Fruit fly (Drosophila melanogaster) whole organism, prepupa: ENCODE data around the gene CG5986.

Source experiments
- Blimp-1 ChIP-seq: fragments of 200-800 bp; sonication (Bioruptor generic); optimal IDR thresholded peaks from 3 replicates; lab custom pipeline; 2017; ENCODE audit warnings: missing biosample characterization, missing genetic modification characterization, mild to moderate bottlenecking, moderate library complexity, missing genetic modification reagents
- CG10631 ChIP-seq: fragments of 200-800 bp; sonication (Bioruptor generic); optimal IDR thresholded peaks from 2 replicates; lab custom pipeline; 2016; ENCODE audit warnings: missing biosample characterization, missing genetic modification characterization
- CG10669 ChIP-seq: fragments of 200-800 bp; sonication (Bioruptor generic); optimal IDR thresholded peaks from 3 replicates; lab custom pipeline; 2018; ENCODE audit warnings: missing biosample characterization, mild to moderate bottlenecking, missing genetic modification characterization, moderate library complexity
- CG11294 ChIP-seq: fragments of 200-800 bp; sonication (Bioruptor generic); IDR thresholded peaks from 2 replicates; pipeline ENCODE4 v1.3.6; 2022; ENCODE audit warnings: missing biosample characterization, missing genetic modification characterization
- CG11762 ChIP-seq: fragments of 200-800 bp; sonication (Bioruptor generic); optimal IDR thresholded peaks from 3 replicates; lab custom pipeline; 2016; ENCODE audit warnings: missing biosample characterization, missing genetic modification characterization; ENCODE audit not compliant: insufficient read depth
- CG11902 ChIP-seq: fragments of 200-800 bp; sonication (Bioruptor generic); optimal IDR thresholded peaks from 3 replicates; lab custom pipeline; 2016; ENCODE audit warnings: missing biosample characterization, missing genetic modification characterization
- CG15336 ChIP-seq: fragments of 200-800 bp; sonication (Bioruptor generic); IDR thresholded peaks from 2 replicates; pipeline ENCODE4 v1.3.6; 2022; ENCODE audit warnings: missing biosample characterization, missing genetic modification characterization
- CG1621 ChIP-seq: fragments of 200-800 bp; sonication (Bioruptor generic); optimal IDR thresholded peaks from 3 replicates; lab custom pipeline; 2018; ENCODE audit warnings: missing biosample characterization, mild to moderate bottlenecking, missing genetic modification characterization
- CG16779 ChIP-seq: fragments of 200-800 bp; sonication (Bioruptor generic); optimal IDR thresholded peaks from 3 replicates; lab custom pipeline; 2017; ENCODE audit warnings: missing biosample characterization, mild to moderate bottlenecking, missing genetic modification characterization
- CG3032 ChIP-seq: fragments of 200-800 bp; optimal IDR thresholded peaks from 2 replicates; lab custom pipeline; 2019; ENCODE audit warnings: missing biosample characterization, mild to moderate bottlenecking, missing genetic modification characterization, moderate library complexity
- CG31627 ChIP-seq: fragments of 200-800 bp; sonication (Bioruptor generic); optimal IDR thresholded peaks from 3 replicates; lab custom pipeline; 2016; ENCODE audit warnings: missing biosample characterization, missing genetic modification characterization
- CG32006 ChIP-seq: fragments of 200-800 bp; sonication (Bioruptor generic); optimal IDR thresholded peaks from 3 replicates; lab custom pipeline; 2017; ENCODE audit warnings: missing biosample characterization, mild to moderate bottlenecking, missing genetic modification characterization
- CG34406 ChIP-seq: fragments of 200-800 bp; sonication (Bioruptor generic); optimal IDR thresholded peaks from 3 replicates; lab custom pipeline; 2016; ENCODE audit warnings: missing biosample characterization, missing genetic modification characterization
- CG3919 ChIP-seq: fragments of 200-800 bp; sonication (Bioruptor generic); optimal IDR thresholded peaks from 3 replicates; lab custom pipeline; 2016; ENCODE audit warnings: missing biosample characterization, missing genetic modification characterization
- CG4318 ChIP-seq: fragments of 200-800 bp; sonication (Bioruptor generic); optimal IDR thresholded peaks from 3 replicates; lab custom pipeline; 2017; ENCODE audit warnings: missing biosample characterization, mild to moderate bottlenecking, missing genetic modification characterization
- CG6163 ChIP-seq: fragments of 200-800 bp; sonication (Bioruptor generic); IDR thresholded peaks from 3 replicates; pipeline ENCODE4 v1.3.6; 2022; ENCODE audit warnings: missing biosample characterization, missing genetic modification characterization
- CG6276 ChIP-seq: fragments of 200-800 bp; sonication (Bioruptor generic); optimal IDR thresholded peaks from 2 replicates; lab custom pipeline; 2017; ENCODE audit warnings: missing biosample characterization, mild to moderate bottlenecking, missing genetic modification characterization
- CG6792 ChIP-seq: fragments of 200-800 bp; sonication (Bioruptor generic); optimal IDR thresholded peaks from 3 replicates; lab custom pipeline; 2016; ENCODE audit warnings: missing biosample characterization, missing genetic modification characterization
- CG6808 ChIP-seq: fragments of 200-800 bp; sonication (Bioruptor generic); optimal IDR thresholded peaks from 3 replicates; lab custom pipeline; 2017; ENCODE audit warnings: missing biosample characterization, missing genetic modification characterization, mild to moderate bottlenecking, moderate library complexity, missing genetic modification reagents
- CG9139 ChIP-seq: fragments of 200-800 bp; sonication (Bioruptor generic); optimal IDR thresholded peaks from 3 replicates; lab custom pipeline; 2017; ENCODE audit warnings: missing biosample characterization, mild to moderate bottlenecking, missing genetic modification characterization
- Eip75B ChIP-seq: fragments of 200-800 bp; sonication (Bioruptor generic); optimal IDR thresholded peaks from 3 replicates; lab custom pipeline; 2016; ENCODE audit warnings: missing biosample characterization, missing genetic modification characterization
- Eip78C ChIP-seq: fragments of 200-800 bp; sonication (Bioruptor generic); peaks from one replicate; lab custom pipeline; 2016; ENCODE audit warnings: missing biosample characterization, missing genetic modification characterization
- Eip93F ChIP-seq: fragments of 200-800 bp; sonication (Bioruptor generic); optimal IDR thresholded peaks from 2 replicates; lab custom pipeline; 2016; ENCODE audit warnings: missing biosample characterization, mild to moderate bottlenecking, missing genetic modification characterization
- Ets96B ChIP-seq: fragments of 200-800 bp; optimal IDR thresholded peaks from 2 replicates; lab custom pipeline; 2019; ENCODE audit warnings: missing biosample characterization, mild to moderate bottlenecking, missing genetic modification characterization, moderate library complexity
- Hr38 ChIP-seq: sonication (Bioruptor generic); optimal IDR thresholded peaks from 2 replicates; lab custom pipeline; 2016; ENCODE audit warnings: missing biosample characterization, missing genetic modification characterization
- Hr39 ChIP-seq: fragments of 200-800 bp; sonication (Bioruptor generic); optimal IDR thresholded peaks from 2 replicates; lab custom pipeline; 2016; ENCODE audit warnings: missing biosample characterization, missing genetic modification characterization
- Hr4 ChIP-seq: fragments of 200-800 bp; sonication (Bioruptor generic); optimal IDR thresholded peaks from 3 replicates; lab custom pipeline; 2016; ENCODE audit warnings: missing biosample characterization, missing genetic modification characterization
- Lpt ChIP-seq: fragments of 200-800 bp; sonication (Bioruptor generic); optimal IDR thresholded peaks from 3 replicates; lab custom pipeline; 2016; ENCODE audit warnings: missing biosample characterization, missing genetic modification characterization
- Met ChIP-seq: fragments of 200-800 bp; sonication (Bioruptor generic); optimal IDR thresholded peaks from 3 replicates; lab custom pipeline; 2016; ENCODE audit warnings: missing biosample characterization, missing genetic modification characterization
- OdsH ChIP-seq: fragments of 200-800 bp; sonication (Bioruptor generic); optimal IDR thresholded peaks from 3 replicates; lab custom pipeline; 2016; ENCODE audit warnings: missing biosample characterization, missing genetic modification characterization
- Smox ChIP-seq: fragments of 200-800 bp; sonication (Bioruptor generic); optimal IDR thresholded peaks from 3 replicates; lab custom pipeline; 2016; ENCODE audit warnings: missing biosample characterization, missing genetic modification characterization
- Sox102F ChIP-seq: fragments of 200-800 bp; sonication (Bioruptor generic); optimal IDR thresholded peaks from 2 replicates; lab custom pipeline; 2016; ENCODE audit warnings: missing biosample characterization, mild to moderate bottlenecking, missing genetic modification characterization
- Sox14 ChIP-seq: fragments of 200-800 bp; sonication (Bioruptor generic); optimal IDR thresholded peaks from 3 replicates; lab custom pipeline; 2016; ENCODE audit warnings: missing biosample characterization, missing genetic modification characterization
- Sox15 ChIP-seq: fragments of 200-800 bp; sonication (Bioruptor generic); optimal IDR thresholded peaks from 3 replicates; lab custom pipeline; 2016; ENCODE audit warnings: missing biosample characterization, missing genetic modification characterization
- achi ChIP-seq: fragments of 200-800 bp; sonication (Bioruptor generic); optimal IDR thresholded peaks from 3 replicates; lab custom pipeline; 2016; ENCODE audit warnings: missing biosample characterization, missing genetic modification characterization
- dac ChIP-seq: fragments of 200-800 bp; sonication (Bioruptor generic); optimal IDR thresholded peaks from 2 replicates; lab custom pipeline; 2017; ENCODE audit warnings: missing biosample characterization, mild to moderate bottlenecking, missing genetic modification characterization
- dsx ChIP-seq: fragments of 200-800 bp; optimal IDR thresholded peaks from 3 replicates; lab custom pipeline; 2019; ENCODE audit warnings: missing biosample characterization, mild to moderate bottlenecking, missing genetic modification characterization, moderate library complexity; ENCODE audit not compliant: poor library complexity, severe bottlenecking
- eg ChIP-seq: fragments of 200-800 bp; sonication (Bioruptor generic); IDR thresholded peaks from 3 replicates; pipeline ENCODE4 v1.3.6; 2022; ENCODE audit warnings: missing biosample characterization, missing genetic modification characterization
- esn ChIP-seq: fragments of 200-800 bp; sonication (Bioruptor generic); optimal IDR thresholded peaks from 2 replicates; lab custom pipeline; 2016; ENCODE audit warnings: missing biosample characterization, mild to moderate bottlenecking, missing genetic modification characterization, moderate library complexity
- fd59A ChIP-seq: fragments of 200-800 bp; sonication (Bioruptor generic); optimal IDR thresholded peaks from 2 replicates; lab custom pipeline; 2017; ENCODE audit warnings: missing biosample characterization, mild to moderate bottlenecking, missing genetic modification characterization, missing genetic modification reagents
- fd85E ChIP-seq: fragments of 200-800 bp; sonication (Bioruptor generic); optimal IDR thresholded peaks from 3 replicates; lab custom pipeline; 2016; ENCODE audit warnings: missing biosample characterization, missing genetic modification characterization
- fkh ChIP-seq: fragments of 200-800 bp; sonication (Bioruptor generic); optimal IDR thresholded peaks from 3 replicates; lab custom pipeline; 2017; ENCODE audit warnings: missing biosample characterization, mild to moderate bottlenecking, missing genetic modification characterization, moderate library complexity
- lz ChIP-seq: fragments of 200-800 bp; sonication (Bioruptor generic); optimal IDR thresholded peaks from 3 replicates; lab custom pipeline; 2016; ENCODE audit warnings: missing biosample characterization, missing genetic modification characterization
- net ChIP-seq: fragments of 200-800 bp; sonication (Bioruptor generic); optimal IDR thresholded peaks from 3 replicates; lab custom pipeline; 2016; ENCODE audit warnings: missing biosample characterization, missing genetic modification characterization
- salr ChIP-seq, 2 experiments: fragments of 200-800 bp; sonication (Bioruptor generic); optimal IDR thresholded peaks; 3 replicates each; lab custom pipeline; 2016 to 2018; ENCODE audit warnings: missing biosample characterization in 2 of 2, missing genetic modification characterization in 2 of 2, mild to moderate bottlenecking in 1 of 2
- spab ChIP-seq: fragments of 200-800 bp; sonication (Bioruptor generic); optimal IDR thresholded peaks from 2 replicates; lab custom pipeline; 2017; ENCODE audit warnings: missing biosample characterization, mild to moderate bottlenecking, missing genetic modification characterization, missing genetic modification reagents
- ss ChIP-seq, 2 experiments: fragments of 200-800 bp; sonication (Bioruptor generic); optimal IDR thresholded peaks; 2 replicates in 1 of 2; 3 replicates in 1 of 2; lab custom pipeline; 2017 to 2018; ENCODE audit warnings: mild to moderate bottlenecking in 2 of 2, missing biosample characterization in 2 of 2, missing genetic modification characterization in 2 of 2, moderate library complexity in 1 of 2
- svp ChIP-seq: fragments of 200-800 bp; sonication (Bioruptor generic); peaks from one replicate; lab custom pipeline; 2016; ENCODE audit warnings: missing biosample characterization, missing genetic modification characterization
- topi ChIP-seq: fragments of 200-800 bp; sonication (Bioruptor generic); optimal IDR thresholded peaks from 3 replicates; lab custom pipeline; 2016; ENCODE audit warnings: missing biosample characterization, missing genetic modification characterization
- vri ChIP-seq: fragments of 200-800 bp; sonication (Bioruptor generic); optimal IDR thresholded peaks from 3 replicates; lab custom pipeline; 2016; ENCODE audit warnings: missing biosample characterization, mild to moderate bottlenecking, missing genetic modification characterization

The CG5986 gene

DNA sequence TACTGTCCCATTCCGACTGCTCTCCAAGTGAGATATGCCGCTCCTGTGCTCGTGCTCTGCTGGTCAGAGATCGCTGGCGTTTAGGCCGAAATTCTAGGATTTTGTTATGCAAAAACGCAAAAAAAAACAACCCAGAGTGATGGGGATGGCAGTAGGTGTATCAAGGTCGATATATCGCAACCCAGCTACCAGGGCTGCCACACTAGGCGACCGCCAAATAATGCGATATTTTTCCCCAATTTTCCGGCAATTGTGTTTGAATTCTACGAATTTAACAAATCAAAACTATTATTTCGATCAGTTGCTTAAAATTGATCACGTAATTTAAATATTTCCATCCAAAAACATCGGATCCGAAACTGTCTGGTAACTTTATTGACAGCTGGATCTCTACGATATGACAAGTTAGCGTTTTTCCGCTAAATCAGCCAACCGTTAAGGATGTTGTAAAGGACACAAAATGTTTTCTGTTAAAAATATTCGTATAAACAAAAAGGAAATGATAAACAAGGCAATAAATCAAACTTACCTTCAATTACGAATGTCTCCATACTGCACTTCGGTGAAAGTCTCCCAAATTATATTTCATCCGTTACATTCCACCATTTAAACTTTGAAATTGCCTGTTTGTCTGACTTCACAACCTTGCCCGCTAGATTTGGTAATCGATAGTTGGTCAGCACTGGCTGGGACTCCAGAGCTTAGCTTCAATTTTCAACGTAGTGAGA lies 9.9 kb upstream of the CG5986 start, which contains the start of gene spas:
Gene spas (plus strand): TSS at position 678 of the 728 bp plus-strand sequence.
- TF ChIP-seq CG11902 (GFP tag; lab: Kevin White, UChicago) (peak; percentile 74), fd59A (GFP tag; lab: Kevin White, UChicago) (peak; percentile 41), CG34406 (GFP tag; lab: Kevin White, UChicago) (peak; percentile 62), CG16779 (tag; lab: Kevin White, UChicago) (no peak), fkh (GFP tag; lab: Kevin White, UChicago) (peak; percentile 40), lz (GFP tag; lab: Kevin White, UChicago) (peak; percentile 83), CG1621 (tag; lab: Kevin White, UChicago) (peak; percentile 54), Blimp-1 (GFP tag; lab: Kevin White, UChicago) (no peak), CG15336 (peak; percentile 46; the same call in 1 of the 2 replicates), OdsH (GFP tag; lab: Kevin White, UChicago) (peak; percentile 69), Eip93F (GFP tag; lab: Kevin White, UChicago) (no peak), CG3032 (peak; percentile 61), Eip75B (GFP tag; lab: Kevin White, UChicago) (peak; percentile 74), Ets96B (peak; percentile 46), dac (GFP tag; lab: Kevin White, UChicago) (peak; percentile 46), CG6163 (GFP tag; lab: Robert Waterston, UW) (peak; percentile 70), salr (GFP tag; optimal IDR thresholded peaks at IDR 0.05; lab: Kevin White, UChicago) (peak in 1 of 2 experiments; percentile 46), Sox102F (GFP tag; lab: Kevin White, UChicago) (peak; percentile 73), ss (GFP tag; optimal IDR thresholded peaks at IDR 0.05; lab: Kevin White, UChicago) (peak in 1 of 2 experiments; percentile 20), topi (peak; percentile 68), Sox14 (GFP tag; lab: Kevin White, UChicago) (peak; percentile 67), Hr38 (no peak), achi (peak; percentile 75), eg (GFP tag; lab: Robert Waterston, UW) (peak; percentile 78), Met (GFP tag; lab: Kevin White, UChicago) (peak; percentile 64), CG10631 (GFP tag; lab: Kevin White, UChicago) (peak; percentile 85), CG10669 (GFP tag; lab: Kevin White, UChicago) (no peak), CG6276 (GFP tag; lab: Kevin White, UChicago) (no peak), esn (GFP tag; lab: Kevin White, UChicago) (peak; percentile 75), CG6792 (peak; percentile 50), spab (GFP tag; lab: Kevin White, UChicago) (no peak), net (GFP tag; lab: Kevin White, UChicago) (no peak), dsx (GFP tag; lab: Kevin White, UChicago) (peak; percentile 15), svp (peak; percentile 92), CG6808 (GFP tag; lab: Kevin White, UChicago) (peak; percentile 44), Smox (GFP tag; lab: Kevin White, UChicago) (no peak), vri (GFP tag; lab: Kevin White, UChicago) (peak; percentile 30), Hr39 (GFP tag; lab: Kevin White, UChicago) (peak; percentile 86), CG11762 (GFP tag; lab: Kevin White, UChicago) (no peak), Lpt (GFP tag; lab: Kevin White, UChicago) (peak; percentile 18), CG31627 (peak; percentile 82), fd85E (GFP tag; lab: Kevin White, UChicago) (no peak), Sox15 (GFP tag; lab: Kevin White, UChicago) (peak; percentile 64), CG3919 (peak; percentile 58), CG11294 (peak; percentile 22; the same call in 1 of the 2 replicates), CG32006 (GFP tag; lab: Kevin White, UChicago) (peak; percentile 67), Eip78C (peak; percentile 85), CG9139 (GFP tag; lab: Kevin White, UChicago) (no peak), Hr4 (GFP tag; lab: Kevin White, UChicago) (peak; percentile 80), CG4318 (GFP tag; lab: Kevin White, UChicago) (no peak)
